Fruit fly (Drosophila melanogaster): ENCODE data around the gene CG31998.

dm6 chr4:205671-206252 is at the start of gene CG31998:
- TF ChIP-seq cnc (optimal IDR thresholded peaks at IDR 0.05) (no peak), cic (GFP tag; optimal IDR thresholded peaks at IDR 0.05) (no peak), Mnt (GFP tag; optimal IDR thresholded peaks at IDR 0.05) (no peak)
